Worm (Caenorhabditis elegans) whole organism, early embryonic: ENCODE data around the gene ani-3.

Experiments used
- B0310.2 ChIP-seq: sonication (generic microtip); optimal IDR thresholded peaks from 2 replicates; lab custom pipeline; 2016; ENCODE audit warnings: mild to moderate bottlenecking, missing genetic modification characterization, missing compliant biosample characterization
- F13C5.2 ChIP-seq: sonication (generic microtip); optimal IDR thresholded peaks from 2 replicates; lab custom pipeline; 2017; ENCODE audit warnings: mild to moderate bottlenecking, missing genetic modification characterization, inconsistent platforms, missing compliant biosample characterization
- aly-1 ChIP-seq: sonication (generic microtip); optimal IDR thresholded peaks from 2 replicates; lab custom pipeline; 2016; ENCODE audit warnings: missing genetic modification characterization, missing compliant biosample characterization
- ama-1 ChIP-seq: fragments of 150-350 bp; optimal IDR thresholded peaks from 2 replicates; lab custom pipeline; 2014
- ceh-13 ChIP-seq: fragments of 200-800 bp; sonication (Bioruptor generic); optimal IDR thresholded peaks from 2 replicates; lab custom pipeline; 2018; ENCODE audit warnings: mild to moderate bottlenecking, missing genetic modification characterization, missing compliant biosample characterization
- ceh-36 ChIP-seq: sonication (generic microtip); optimal IDR thresholded peaks from 2 replicates; lab custom pipeline; 2016; ENCODE audit warnings: missing genetic modification characterization, inconsistent platforms, missing compliant biosample characterization
- ets-7 ChIP-seq: sonication (generic microtip); optimal IDR thresholded peaks from 2 replicates; lab custom pipeline; 2016; ENCODE audit warnings: missing genotype, missing genetic modification characterization, missing compliant biosample characterization
- flt-1 ChIP-seq: fragments of 200-800 bp; sonication (Bioruptor generic); IDR thresholded peaks from 2 replicates; pipeline ENCODE4 v1.3.6; 2022; ENCODE audit warnings: missing genetic modification characterization, missing compliant biosample characterization
- hmbx-1 ChIP-seq: sonication (generic microtip); optimal IDR thresholded peaks from 2 replicates; lab custom pipeline; 2016; ENCODE audit warnings: mild to moderate bottlenecking, missing genetic modification characterization, missing compliant biosample characterization
- hmg-4 ChIP-seq: fragments of 200-800 bp; sonication (Bioruptor generic); optimal IDR thresholded peaks from 2 replicates; lab custom pipeline; 2018; ENCODE audit warnings: mild to moderate bottlenecking, missing genetic modification characterization, missing compliant biosample characterization
- hnd-1 ChIP-seq: sonication (generic microtip); optimal IDR thresholded peaks from 2 replicates; lab custom pipeline; 2016; ENCODE audit warnings: missing genetic modification characterization, missing compliant biosample characterization
- pes-1 ChIP-seq: fragments of 200-800 bp; sonication (Bioruptor generic); IDR thresholded peaks from 2 replicates; pipeline ENCODE4 v1.3.6; 2022; ENCODE audit warnings: missing genetic modification reagents, missing genetic modification characterization, missing compliant biosample characterization
- scrt-1 ChIP-seq: fragments of 200-800 bp; sonication (Bioruptor generic); IDR thresholded peaks from 2 replicates; pipeline ENCODE4 v1.3.6; 2022; ENCODE audit warnings: missing genetic modification characterization, missing compliant biosample characterization
- sea-1 ChIP-seq: fragments of 200-800 bp; sonication (Bioruptor generic); conservative IDR thresholded peaks from 2 replicates; pipeline ENCODE4 v1.3.6; 2022; ENCODE audit warnings: missing genetic modification characterization, missing compliant biosample characterization
- tbx-11 ChIP-seq: fragments of 200-800 bp; sonication (Bioruptor generic); IDR thresholded peaks from 2 replicates; pipeline ENCODE4 v1.3.6; 2022; ENCODE audit warnings: missing genetic modification characterization, missing compliant biosample characterization
- tbx-37 ChIP-seq: fragments of 200-800 bp; sonication (Bioruptor generic); conservative IDR thresholded peaks from 2 replicates; pipeline ENCODE4 v1.3.6; 2022; ENCODE audit warnings: missing genetic modification reagents, missing genetic modification characterization, missing compliant biosample characterization
- tra-4 ChIP-seq: sonication (generic microtip); optimal IDR thresholded peaks from 2 replicates; lab custom pipeline; 2017; ENCODE audit warnings: missing genetic modification characterization, missing compliant biosample characterization

ani-3 gene

DNA sequence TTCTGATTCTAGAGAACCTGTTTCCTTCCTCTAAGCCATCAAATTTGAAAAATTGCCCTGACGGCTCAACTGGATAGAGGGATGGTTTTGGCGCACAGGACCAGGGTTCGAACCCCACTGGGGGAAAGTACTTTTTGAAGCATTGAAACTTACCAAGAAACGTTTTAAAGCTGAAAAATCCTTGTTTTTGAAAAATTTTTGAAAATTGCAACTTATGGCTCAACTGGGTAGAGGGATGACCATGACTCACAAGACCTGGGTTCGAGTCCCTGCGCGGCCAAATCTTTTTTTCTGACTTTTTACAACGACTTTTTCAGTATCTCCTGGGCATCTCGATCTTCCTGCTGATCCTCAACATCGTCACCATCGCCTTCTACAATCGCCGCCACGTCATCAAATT, 26.7 kb upstream of the ani-3 start:
- TF ChIP-seq aly-1 (tag; lab: Kevin White, UChicago) (no peak), ets-7 (tag; lab: Kevin White, UChicago) (no peak), tra-4 (tag; lab: Kevin White, UChicago) (no peak), tbx-11 (GFP tag; lab: Robert Waterston, UW) (no peak), scrt-1 (GFP tag; lab: Robert Waterston, UW) (no peak), ama-1 (no peak), hmbx-1 (tag; lab: Kevin White, UChicago) (no peak), ceh-13 (no peak), ceh-36 (tag; lab: Kevin White, UChicago) (no peak), hmg-4 (no peak), flt-1 (GFP tag; lab: Robert Waterston, UW) (no peak)

- TF ChIP-seq tbx-11 (GFP tag; lab: Robert Waterston, UW) (no peak), tra-4 (tag; lab: Kevin White, UChicago) (no peak), ama-1 (no peak), ceh-36 (tag; lab: Kevin White, UChicago) (no peak), hmbx-1 (tag; lab: Kevin White, UChicago) (no peak)
Measured at ce11 chrV:19671816-19672215, 25.7 kb upstream of the ani-3 start.

- TF ChIP-seq pes-1: no peak
- TF ChIP-seq ama-1: no peak
- TF ChIP-seq tbx-11 (GFP tag; lab: Robert Waterston, UW): no peak
- TF ChIP-seq scrt-1 (GFP tag; lab: Robert Waterston, UW): no peak
- no peak for TF ChIP-seq tbx-37
- TF ChIP-seq aly-1 (tag; lab: Kevin White, UChicago): no peak
- TF ChIP-seq ceh-36 (tag; lab: Kevin White, UChicago): no peak
- TF ChIP-seq hnd-1 (tag; lab: Kevin White, UChicago): no peak
- TF ChIP-seq F13C5.2 (tag; lab: Kevin White, UChicago): no peak
- no peak for TF ChIP-seq flt-1 (GFP tag; lab: Robert Waterston, UW)
- no peak for TF ChIP-seq B0310.2 (tag; lab: Kevin White, UChicago)
- no peak for TF ChIP-seq tra-4 (tag; lab: Kevin White, UChicago)
- TF ChIP-seq hmbx-1 (tag; lab: Kevin White, UChicago): no peak
- no peak for TF ChIP-seq hmg-4
- TF ChIP-seq ceh-13: no peak
- TF ChIP-seq sea-1 (GFP tag; lab: Robert Waterston, UW): no peak
- TF ChIP-seq ets-7 (tag; lab: Kevin White, UChicago): no peak
Measured at ce11 chrV:19672357-19672756, 25.2 kb upstream of the ani-3 start.

- TF ChIP-seq tra-4 (tag; lab: Kevin White, UChicago): no peak
- TF ChIP-seq ceh-36 (tag; lab: Kevin White, UChicago): no peak
- TF ChIP-seq aly-1 (tag; lab: Kevin White, UChicago): no peak
- TF ChIP-seq sea-1 (GFP tag; lab: Robert Waterston, UW): no peak
- TF ChIP-seq pes-1: no peak
- TF ChIP-seq tbx-37: no peak
- no peak for TF ChIP-seq ama-1
Measured at ce11 chrV:19673298-19673903, 24.1 kb upstream of the ani-3 start.

ce11 chrV:19674543-19674942, 23.0 kb upstream of the ani-3 start, which contains the start of gene mrp-7:
TSS of gene mrp-7 (plus strand) at chrV:19674843.
- TF ChIP-seq sea-1 (GFP tag; lab: Robert Waterston, UW) (no peak), ceh-13 (no peak)

ce11 chrV:19691271-19691886, 6.2 kb upstream of the ani-3 start:
- no peak for TF ChIP-seq ama-1
- no peak for TF ChIP-seq hmg-4
- TF ChIP-seq tbx-37: no peak

ce11 chrV:19691954-19692353, 5.6 kb upstream of the ani-3 start:
- TF ChIP-seq B0310.2 (tag; lab: Kevin White, UChicago): no peak
- TF ChIP-seq tbx-37: no peak
- TF ChIP-seq pes-1: no peak
- TF ChIP-seq sea-1 (GFP tag; lab: Robert Waterston, UW): no peak
- TF ChIP-seq ceh-13: no peak
- no peak for TF ChIP-seq ceh-36 (tag; lab: Kevin White, UChicago)
- no peak for TF ChIP-seq ama-1
- TF ChIP-seq scrt-1 (GFP tag; lab: Robert Waterston, UW): no peak
- no peak for TF ChIP-seq tra-4 (tag; lab: Kevin White, UChicago)
- TF ChIP-seq F13C5.2 (tag; lab: Kevin White, UChicago): no peak
- TF ChIP-seq flt-1 (GFP tag; lab: Robert Waterston, UW): no peak

ce11 chrV:19708849-19709248, 11.3 kb downstream of the ani-3 start, which contains the start of gene srv-3:
TSS of gene srv-3 (minus strand) at chrV:19708949.
- TF ChIP-seq scrt-1 (GFP tag; lab: Robert Waterston, UW) (no peak), tbx-37 (no peak), flt-1 (GFP tag; lab: Robert Waterston, UW) (no peak), ama-1 (no peak), aly-1 (tag; lab: Kevin White, UChicago) (no peak), ceh-13 (no peak), B0310.2 (tag; lab: Kevin White, UChicago) (no peak), ets-7 (tag; lab: Kevin White, UChicago) (no peak), hnd-1 (tag; lab: Kevin White, UChicago) (no peak), hmbx-1 (tag; lab: Kevin White, UChicago) (no peak), pes-1 (no peak), ceh-36 (tag; lab: Kevin White, UChicago) (no peak), sea-1 (GFP tag; lab: Robert Waterston, UW) (no peak), tbx-11 (GFP tag; lab: Robert Waterston, UW) (no peak)
